Fruit fly (Drosophila melanogaster) whole organism, embryonic: ENCODE data around the gene CG34461.

Experiments used
- CG10543 ChIP-seq: fragments of 200-800 bp; sonication (Bioruptor generic); optimal IDR thresholded peaks from 3 replicates; lab custom pipeline; 2017; ENCODE audit warnings: missing biosample characterization, mild to moderate bottlenecking, missing genetic modification characterization, moderate library complexity
- CG11093 ChIP-seq: fragments of 200-800 bp; sonication (Bioruptor generic); IDR thresholded peaks from 3 replicates; pipeline ENCODE4 v1.3.6; 2022; ENCODE audit warnings: missing biosample characterization, missing genetic modification characterization
- CG11696 ChIP-seq: fragments of 200-800 bp; sonication (Bioruptor generic); IDR thresholded peaks from 2 replicates; pipeline ENCODE4 v1.3.6; 2022; ENCODE audit warnings: missing biosample characterization, missing genetic modification characterization
- CG13296 ChIP-seq: fragments of 200-800 bp; sonication (Bioruptor generic); optimal IDR thresholded peaks from 3 replicates; lab custom pipeline; 2018; ENCODE audit warnings: missing biosample characterization, mild to moderate bottlenecking, missing genetic modification characterization
- CG1647 ChIP-seq: fragments of 200-800 bp; sonication (Bioruptor generic); optimal IDR thresholded peaks from 3 replicates; lab custom pipeline; 2016; ENCODE audit warnings: missing biosample characterization, missing genetic modification characterization
- CG1792 ChIP-seq: fragments of 200-800 bp; sonication (Bioruptor generic); optimal IDR thresholded peaks from 2 replicates; lab custom pipeline; 2016; ENCODE audit warnings: missing biosample characterization, missing genetic modification characterization
- CG18011 ChIP-seq: fragments of 200-800 bp; sonication (Bioruptor generic); optimal IDR thresholded peaks from 2 replicates; lab custom pipeline; 2017; ENCODE audit warnings: missing biosample characterization, missing genetic modification characterization, mild to moderate bottlenecking, moderate library complexity, missing genotype
- CG18476 ChIP-seq: fragments of 200-800 bp; sonication (Bioruptor generic); optimal IDR thresholded peaks from 2 replicates; lab custom pipeline; 2016; ENCODE audit warnings: missing biosample characterization, mild to moderate bottlenecking, missing genetic modification characterization
- CG18764 ChIP-seq: fragments of 200-800 bp; sonication (Bioruptor generic); optimal IDR thresholded peaks from 3 replicates; lab custom pipeline; 2016; ENCODE audit warnings: missing biosample characterization, missing genetic modification characterization
- CG2129 ChIP-seq: fragments of 200-800 bp; sonication (Bioruptor generic); IDR thresholded peaks from 2 replicates; pipeline ENCODE4 v1.3.6; 2022; ENCODE audit warnings: missing biosample characterization, missing genetic modification characterization; ENCODE audit not compliant: partially characterized antibody
- CG30431 ChIP-seq: fragments of 200-800 bp; sonication (Bioruptor generic); optimal IDR thresholded peaks from 2 replicates; lab custom pipeline; 2017; ENCODE audit warnings: missing biosample characterization, missing genetic modification characterization
- CG33557 ChIP-seq: fragments of 200-800 bp; sonication (Bioruptor generic); optimal IDR thresholded peaks from 2 replicates; lab custom pipeline; 2019; ENCODE audit warnings: missing biosample characterization, mild to moderate bottlenecking, missing genetic modification characterization, moderate library complexity
- CG34422 ChIP-seq: fragments of 200-800 bp; sonication (Bioruptor generic); IDR thresholded peaks from 3 replicates; pipeline ENCODE4 v1.3.6; 2022; ENCODE audit warnings: missing biosample characterization, missing genetic modification characterization
- CG3995 ChIP-seq: fragments of 200-800 bp; sonication (Bioruptor generic); optimal IDR thresholded peaks from 3 replicates; lab custom pipeline; 2016; ENCODE audit warnings: missing biosample characterization, missing genetic modification characterization
- CG43689 ChIP-seq: fragments of 200-800 bp; sonication (Bioruptor generic); IDR thresholded peaks from 2 replicates; pipeline ENCODE4 v1.3.6; 2022; ENCODE audit warnings: missing biosample characterization, missing genetic modification characterization
- CG4404 ChIP-seq: fragments of 200-800 bp; sonication (Bioruptor generic); IDR thresholded peaks from 2 replicates; pipeline ENCODE4 v1.3.6; 2022; ENCODE audit warnings: missing biosample characterization, missing genetic modification characterization
- CG4730 ChIP-seq: fragments of 200-800 bp; sonication (Bioruptor generic); IDR thresholded peaks from 2 replicates; pipeline ENCODE4 v1.3.6; 2022; ENCODE audit warnings: missing biosample characterization, missing genetic modification characterization
- CG5180 ChIP-seq: fragments of 200-800 bp; sonication (Bioruptor generic); optimal IDR thresholded peaks from 3 replicates; lab custom pipeline; 2017; ENCODE audit warnings: missing biosample characterization, missing genetic modification characterization, mild to moderate bottlenecking, moderate library complexity, missing genetic modification reagents
- CG7928 ChIP-seq: fragments of 200-800 bp; sonication (Bioruptor generic); optimal IDR thresholded peaks from 2 replicates; lab custom pipeline; 2017; ENCODE audit warnings: missing biosample characterization, mild to moderate bottlenecking, missing genetic modification characterization
- CG8089 ChIP-seq: fragments of 200-800 bp; sonication (Bioruptor generic); optimal IDR thresholded peaks from 3 replicates; lab custom pipeline; 2016; ENCODE audit warnings: missing biosample characterization, missing genetic modification characterization
- CG8359 ChIP-seq: fragments of 200-800 bp; sonication (Bioruptor generic); optimal IDR thresholded peaks from 2 replicates; lab custom pipeline; 2017; ENCODE audit warnings: missing biosample characterization, mild to moderate bottlenecking, missing genetic modification characterization, borderline replicate concordance
- CG9932 ChIP-seq: fragments of 200-800 bp; sonication (Bioruptor generic); IDR thresholded peaks from 2 replicates; pipeline ENCODE4 v1.3.6; 2022; ENCODE audit warnings: missing biosample characterization, missing genetic modification characterization
- Dad ChIP-seq: fragments of 200-800 bp; sonication (Bioruptor generic); optimal IDR thresholded peaks from 3 replicates; lab custom pipeline; 2016; ENCODE audit warnings: missing biosample characterization, missing genetic modification characterization
- Dip3 ChIP-seq: fragments of 200-800 bp; sonication (Bioruptor generic); optimal IDR thresholded peaks from 3 replicates; lab custom pipeline; 2016; ENCODE audit warnings: missing biosample characterization, missing genetic modification characterization
- Dll ChIP-seq: fragments of 200-800 bp; sonication (Bioruptor generic); IDR thresholded peaks from 4 replicates; pipeline ENCODE4 v1.3.6; 2022; ENCODE audit warnings: missing biosample characterization, missing genetic modification characterization; ENCODE audit not compliant: partially characterized antibody
- Ets97D ChIP-seq: fragments of 200-800 bp; sonication (Bioruptor generic); optimal IDR thresholded peaks from 3 replicates; lab custom pipeline; 2016; ENCODE audit warnings: missing biosample characterization, missing genetic modification characterization
- Fer2 ChIP-seq: fragments of 200-800 bp; sonication (Bioruptor generic); optimal IDR thresholded peaks from 2 replicates; lab custom pipeline; 2018; ENCODE audit warnings: missing biosample characterization, mild to moderate bottlenecking, missing genetic modification characterization, moderate library complexity
- Sin3A ChIP-seq: fragments of >200 bp; optimal IDR thresholded peaks from 2 replicates; lab custom pipeline; 2018
- Taf1 ChIP-seq: fragments of 200-800 bp; sonication (Bioruptor generic); IDR thresholded peaks from 2 replicates; pipeline ENCODE4 v1.3.6; 2022; ENCODE audit warnings: missing biosample characterization, missing genetic modification characterization
- Tbp ChIP-seq: fragments of >200 bp; optimal IDR thresholded peaks from 2 replicates; lab custom pipeline; 2018; ENCODE audit warnings: missing biosample characterization, missing genetic modification characterization
- Xrp1 ChIP-seq: fragments of 200-800 bp; sonication (Bioruptor generic); IDR thresholded peaks from 2 replicates; pipeline ENCODE4 v1.3.6; 2022; ENCODE audit warnings: missing biosample characterization, missing genetic modification characterization
- al ChIP-seq: fragments of 200-800 bp; sonication (Bioruptor generic); IDR thresholded peaks from 2 replicates; pipeline ENCODE4 v1.3.6; 2022; ENCODE audit warnings: missing biosample characterization, missing genetic modification characterization
- bab2 ChIP-seq: fragments of 200-800 bp; sonication (Bioruptor generic); optimal IDR thresholded peaks from 2 replicates; lab custom pipeline; 2016; ENCODE audit warnings: missing biosample characterization, missing genetic modification characterization
- bcd ChIP-seq: fragments of 200-800 bp; sonication (Bioruptor generic); optimal IDR thresholded peaks from 2 replicates; lab custom pipeline; 2017; ENCODE audit warnings: missing biosample characterization, mild to moderate bottlenecking, missing genetic modification characterization
- emc ChIP-seq: fragments of 200-800 bp; sonication (Bioruptor generic); optimal IDR thresholded peaks from 2 replicates; lab custom pipeline; 2016; ENCODE audit warnings: missing biosample characterization, missing genetic modification characterization
- eyg ChIP-seq: fragments of 200-800 bp; sonication (Bioruptor generic); optimal IDR thresholded peaks from 3 replicates; lab custom pipeline; 2016; ENCODE audit warnings: missing biosample characterization, missing genetic modification characterization
- fu2 ChIP-seq: fragments of 200-800 bp; sonication (Bioruptor generic); optimal IDR thresholded peaks from 2 replicates; lab custom pipeline; 2016; ENCODE audit warnings: missing biosample characterization, missing genetic modification characterization
- hbn ChIP-seq: fragments of 200-800 bp; sonication (Bioruptor generic); IDR thresholded peaks from 2 replicates; pipeline ENCODE4 v1.3.6; 2022; ENCODE audit warnings: missing biosample characterization, missing genetic modification characterization; ENCODE audit not compliant: partially characterized antibody
- lilli ChIP-seq: fragments of 200-800 bp; sonication (Bioruptor generic); optimal IDR thresholded peaks from 3 replicates; lab custom pipeline; 2016; ENCODE audit warnings: missing biosample characterization, missing genetic modification characterization
- mirr ChIP-seq: fragments of 200-800 bp; sonication (Bioruptor generic); optimal IDR thresholded peaks from 3 replicates; lab custom pipeline; 2018; ENCODE audit warnings: missing biosample characterization, mild to moderate bottlenecking, missing genetic modification characterization
- pb ChIP-seq: fragments of 200-800 bp; sonication (Bioruptor generic); optimal IDR thresholded peaks from 3 replicates; lab custom pipeline; 2016; ENCODE audit warnings: missing biosample characterization, missing genetic modification characterization
- pita ChIP-seq: fragments of 200-800 bp; sonication (Bioruptor generic); optimal IDR thresholded peaks from 2 replicates; lab custom pipeline; 2017; ENCODE audit warnings: missing biosample characterization, mild to moderate bottlenecking, missing genetic modification characterization
- repo ChIP-seq: fragments of 200-800 bp; sonication (Bioruptor generic); optimal IDR thresholded peaks from 2 replicates; lab custom pipeline; 2016; ENCODE audit warnings: missing biosample characterization, missing genetic modification characterization
- row ChIP-seq: fragments of 200-800 bp; sonication (Bioruptor generic); IDR thresholded peaks from 3 replicates; pipeline ENCODE4 v1.3.6; 2022; ENCODE audit warnings: missing biosample characterization, missing genetic modification characterization
- sens ChIP-seq: fragments of 200-800 bp; sonication (Bioruptor generic); peaks from one replicate; lab custom pipeline; 2016; ENCODE audit warnings: missing biosample characterization, missing genetic modification characterization
- toy ChIP-seq: fragments of 200-800 bp; sonication (Bioruptor generic); IDR thresholded peaks from 2 replicates; pipeline ENCODE4 v1.3.6; 2022; ENCODE audit warnings: missing biosample characterization, missing genetic modification characterization
- trem ChIP-seq: fragments of 200-800 bp; optimal IDR thresholded peaks from 3 replicates; lab custom pipeline; 2019; ENCODE audit warnings: missing biosample characterization, mild to moderate bottlenecking, missing genetic modification characterization, moderate library complexity

Gene CG34461

dm6 chr3L:8340264-8341095 lies 14.8 kb downstream of the CG34461 start, which contains the start of the genes Prim1 and CG7083 (continued):
- TF ChIP-seq Sin3A (peak; percentile 78), fu2 (GFP tag; lab: Kevin White, UChicago) (peak; percentile 32), CG30431 (peak; percentile 23), emc (GFP tag; lab: Kevin White, UChicago) (peak; percentile 6), CG7928 (GFP tag; lab: Kevin White, UChicago) (peak; percentile 10), trem (tag; lab: Kevin White, UChicago) (peak; percentile 63), toy (no peak), CG5180 (GFP tag; lab: Kevin White, UChicago) (no peak), Dll (GFP tag; lab: Robert Waterston, UW) (0 out of 4 replicates have a peak, but pooled peaks have one; percentile 49), CG13296 (GFP tag; lab: Kevin White, UChicago) (peak; percentile 53), lilli (GFP tag; lab: Kevin White, UChicago) (peak; percentile 73), pb (peak; percentile 21), CG11093 (GFP tag; lab: Robert Waterston, UW) (no peak), CG3995 (no peak), mirr (GFP tag; lab: Kevin White, UChicago) (peak; percentile 32), bab2 (peak; percentile 61), repo (GFP tag; lab: Kevin White, UChicago) (peak; percentile 16), CG34422 (peak; percentile 79)

dm6 chr3L:8345182-8345581 lies 19.5 kb downstream of the CG34461 start:
- TF ChIP-seq CG2129 (GFP tag; lab: Robert Waterston, UW), result no peak
- no peak for TF ChIP-seq hbn (GFP tag; lab: Robert Waterston, UW)
- no peak for TF ChIP-seq Tbp (GFP tag; lab: Kevin White, UChicago)
- no peak for TF ChIP-seq trem (tag; lab: Kevin White, UChicago)
- no peak for TF ChIP-seq CG10543 (GFP tag; lab: Kevin White, UChicago)
- TF ChIP-seq row, result no peak
- no peak for TF ChIP-seq CG5180 (GFP tag; lab: Kevin White, UChicago)
- no peak for TF ChIP-seq CG4404
- no peak for TF ChIP-seq sens
- TF ChIP-seq Dad (GFP tag; lab: Kevin White, UChicago), result no peak
- TF ChIP-seq Xrp1 (GFP tag; lab: Robert Waterston, UW), result no peak
- TF ChIP-seq CG18011, result no peak
- no peak for TF ChIP-seq Dip3 (GFP tag; lab: Kevin White, UChicago)
- no peak for TF ChIP-seq Dll (GFP tag; lab: Robert Waterston, UW)
- no peak for TF ChIP-seq CG18764
- no peak for TF ChIP-seq CG1792
- no peak for TF ChIP-seq CG8089 (GFP tag; lab: Kevin White, UChicago)
- no peak for TF ChIP-seq CG8359 (GFP tag; lab: Kevin White, UChicago)
- no peak for TF ChIP-seq CG33557 (GFP tag; lab: Kevin White, UChicago)
- no peak for TF ChIP-seq CG1647 (GFP tag; lab: Kevin White, UChicago)

dm6 chr3L:8346100-8346980 lies 20.7 kb downstream of the CG34461 start, which contains the start of the genes CG7182 and GAPcenA:
CG7182 (minus strand) TSS chr3L:8346382.
GAPcenA (plus strand) TSS chr3L:8346561.
- no peak for TF ChIP-seq CG4730 (GFP tag; lab: Robert Waterston, UW)
- peak; percentile 65 for TF ChIP-seq al (GFP tag; lab: Robert Waterston, UW)
- peak; percentile 56 for TF ChIP-seq CG18476 (GFP tag; lab: Kevin White, UChicago)
- TF ChIP-seq CG2129 (GFP tag; lab: Robert Waterston, UW), result 0 out of 2 replicates have a peak, but pooled peaks have one; percentile 31
- TF ChIP-seq Fer2 (tag; lab: Kevin White, UChicago), result peak; percentile 62
- peak; percentile 82 for TF ChIP-seq CG9932 (GFP tag; lab: Robert Waterston, UW)
- TF ChIP-seq bcd (GFP tag; lab: Kevin White, UChicago), result peak; percentile 68
- no peak for TF ChIP-seq Taf1
- no peak for TF ChIP-seq CG11696 (GFP tag; lab: Robert Waterston, UW)
- TF ChIP-seq Ets97D (GFP tag; lab: Kevin White, UChicago), result peak; percentile 39
- no peak for TF ChIP-seq pita (GFP tag; lab: Kevin White, UChicago)
- no peak for TF ChIP-seq eyg (GFP tag; lab: Kevin White, UChicago)
- TF ChIP-seq CG43689, result no peak
